Worm (Caenorhabditis elegans) whole organism, young adult: ENCODE results near the gene H06I04.6.

Experiments used
- C17E4.6 ChIP-seq: fragments of 200-800 bp; sonication (Bioruptor generic); IDR thresholded peaks from 2 replicates; pipeline ENCODE4 v1.3.6; 2022; ENCODE audit warnings: missing genetic modification reagents, missing genetic modification characterization, missing compliant biosample characterization
- F22D6.2 ChIP-seq: sonication (generic microtip); optimal IDR thresholded peaks from 2 replicates; lab custom pipeline; 2016; ENCODE audit warnings: mild to moderate bottlenecking, missing genetic modification characterization, missing compliant biosample characterization
- F33H1.4 ChIP-seq: fragments of 200-800 bp; sonication (Bioruptor generic); IDR thresholded peaks from 2 replicates; pipeline ENCODE4 v1.3.6; 2022; ENCODE audit warnings: missing genetic modification reagents, missing genetic modification characterization, missing compliant biosample characterization
- F37B4.10 ChIP-seq: fragments of 200-800 bp; sonication (Bioruptor generic); IDR thresholded peaks from 2 replicates; pipeline ENCODE4 v1.3.6; 2022; ENCODE audit warnings: missing genetic modification characterization, missing compliant biosample characterization
- F52B5.7 ChIP-seq: sonication (generic microtip); optimal IDR thresholded peaks from 2 replicates; lab custom pipeline; 2016; ENCODE audit warnings: mild to moderate bottlenecking, missing genetic modification characterization, missing compliant biosample characterization
- K11D2.4 ChIP-seq: fragments of 200-800 bp; sonication (Bioruptor generic); IDR thresholded peaks from 2 replicates; pipeline ENCODE4 v1.3.6; 2022; ENCODE audit warnings: missing genetic modification reagents, missing genetic modification characterization, missing compliant biosample characterization
- K12H6.12 ChIP-seq: fragments of 200-800 bp; sonication (Bioruptor generic); optimal IDR thresholded peaks from 2 replicates; lab custom pipeline; 2018; ENCODE audit warnings: mild to moderate bottlenecking, missing genetic modification characterization, missing compliant biosample characterization
- Y79H2A.3 ChIP-seq: fragments of 200-800 bp; sonication (Bioruptor generic); conservative IDR thresholded peaks from 2 replicates; pipeline ENCODE4 v1.3.6; 2022; ENCODE audit warnings: missing genetic modification reagents, missing genetic modification characterization, missing compliant biosample characterization
- akir-1 ChIP-seq: fragments of 200-800 bp; sonication (Bioruptor generic); optimal IDR thresholded peaks from 2 replicates; lab custom pipeline; 2018; ENCODE audit warnings: mild to moderate bottlenecking, missing genetic modification characterization, moderate library complexity, missing compliant biosample characterization
- aptf-3 ChIP-seq: fragments of 200-800 bp; sonication (Bioruptor generic); IDR thresholded peaks from 2 replicates; pipeline ENCODE4 v1.3.6; 2022; ENCODE audit warnings: missing genetic modification characterization, missing compliant biosample characterization
- attf-3 ChIP-seq: fragments of 200-800 bp; sonication (Bioruptor generic); conservative IDR thresholded peaks from 2 replicates; pipeline ENCODE4 v1.3.6; 2022; ENCODE audit warnings: missing genetic modification reagents, missing genetic modification characterization, missing compliant biosample characterization
- attf-6 ChIP-seq: fragments of 200-800 bp; sonication (Bioruptor generic); IDR thresholded peaks from 2 replicates; pipeline ENCODE4 v1.3.6; 2022; ENCODE audit warnings: missing genetic modification reagents, missing genetic modification characterization, missing compliant biosample characterization
- cebp-1 ChIP-seq, 2 experiments: fragments of 200-800 bp in 1 of 2; sonication (Bioruptor generic) in 1 of 2; sonication (generic microtip) in 1 of 2; IDR thresholded peaks in 1 of 2; optimal IDR thresholded peaks in 1 of 2; 2 replicates each; pipeline versions ENCODE4 v1.3.6 to Lab custom; 2017 to 2022; ENCODE audit warnings: missing compliant biosample characterization in 2 of 2, missing genetic modification characterization in 2 of 2, mild to moderate bottlenecking in 1 of 2, missing genetic modification reagents in 1 of 2, moderate library complexity in 1 of 2
- ceh-100 ChIP-seq: fragments of 200-800 bp; sonication (Bioruptor generic); IDR thresholded peaks from 2 replicates; pipeline ENCODE4 v1.3.6; 2022; ENCODE audit warnings: missing genetic modification reagents, missing genetic modification characterization, missing compliant biosample characterization
- ceh-40 ChIP-seq: fragments of 200-800 bp; sonication (Bioruptor generic); IDR thresholded peaks from 2 replicates; pipeline ENCODE4 v1.3.6; 2022; ENCODE audit warnings: missing genetic modification characterization, missing compliant biosample characterization
- ceh-58 ChIP-seq: fragments of 200-800 bp; sonication (Bioruptor generic); IDR thresholded peaks from 2 replicates; pipeline ENCODE4 v1.3.6; 2022; ENCODE audit warnings: missing genetic modification characterization, missing compliant biosample characterization
- ceh-79 ChIP-seq: sonication (generic microtip); optimal IDR thresholded peaks from 2 replicates; lab custom pipeline; 2017; ENCODE audit warnings: mild to moderate bottlenecking, missing genetic modification characterization, missing compliant biosample characterization
- efl-1 ChIP-seq: fragments of 150-350 bp; optimal IDR thresholded peaks from 2 replicates; lab custom pipeline; 2014; ENCODE audit warnings: missing biosample characterization, missing genetic modification reagents, missing genetic modification characterization
- ekl-4 ChIP-seq: fragments of 200-800 bp; sonication (Bioruptor generic); IDR thresholded peaks from 2 replicates; pipeline ENCODE4 v1.3.6; 2022; ENCODE audit warnings: missing genetic modification reagents, missing genetic modification characterization, missing compliant biosample characterization
- ets-4 ChIP-seq: fragments of 200-800 bp; sonication (Bioruptor generic); optimal IDR thresholded peaks from 2 replicates; lab custom pipeline; 2018; ENCODE audit warnings: mild to moderate bottlenecking, missing genetic modification characterization, missing compliant biosample characterization
- fkh-3 ChIP-seq: sonication (generic microtip); optimal IDR thresholded peaks from 2 replicates; lab custom pipeline; 2016; ENCODE audit warnings: mild to moderate bottlenecking, missing genetic modification characterization, missing compliant biosample characterization
- him-1 ChIP-seq: sonication (generic microtip); optimal IDR thresholded peaks from 2 replicates; lab custom pipeline; 2016; ENCODE audit warnings: missing genotype, missing genetic modification reagents, missing genetic modification characterization, missing compliant biosample characterization
- hlh-26 ChIP-seq: fragments of 200-800 bp; sonication (Bioruptor generic); conservative IDR thresholded peaks from 2 replicates; pipeline ENCODE4 v1.3.6; 2022; ENCODE audit warnings: missing genetic modification reagents, missing genetic modification characterization, missing compliant biosample characterization
- hmg-1.2 ChIP-seq: fragments of 200-800 bp; sonication (Bioruptor generic); IDR thresholded peaks from 2 replicates; pipeline ENCODE4 v1.3.6; 2022; ENCODE audit warnings: missing genetic modification reagents, missing genetic modification characterization, missing compliant biosample characterization
- lag-1 ChIP-seq: fragments of 200-800 bp; sonication (Bioruptor generic); IDR thresholded peaks from 2 replicates; pipeline ENCODE4 v1.3.6; 2022; ENCODE audit warnings: missing genetic modification reagents, missing genetic modification characterization, missing compliant biosample characterization
- lin-26 ChIP-seq: fragments of 200-800 bp; sonication (Bioruptor generic); IDR thresholded peaks from 2 replicates; pipeline ENCODE4 v1.3.6; 2022; ENCODE audit warnings: missing genetic modification reagents, missing genetic modification characterization, missing compliant biosample characterization
- lin-35 ChIP-seq, 3 experiments: fragments of 150-350 bp in 2 of 3; sonication (generic microtip) in 1 of 3; optimal IDR thresholded peaks; 2 replicates each; lab custom pipeline; 2014 to 2018; ENCODE audit warnings: missing biosample characterization in 3 of 3, missing genetic modification characterization in 3 of 3, missing genetic modification reagents in 3 of 3
- lin-40 ChIP-seq: sonication (generic microtip); optimal IDR thresholded peaks from 2 replicates; lab custom pipeline; 2016; ENCODE audit warnings: missing genetic modification characterization, mild to moderate bottlenecking, missing compliant biosample characterization, missing genotype, missing genetic modification reagents
- lsl-1 ChIP-seq: fragments of 200-800 bp; sonication (Bioruptor generic); optimal IDR thresholded peaks from 2 replicates; lab custom pipeline; 2018; ENCODE audit warnings: mild to moderate bottlenecking, missing genetic modification characterization, moderate library complexity, missing compliant biosample characterization
- lsy-27 ChIP-seq: sonication (generic microtip); optimal IDR thresholded peaks from 2 replicates; lab custom pipeline; 2017; ENCODE audit warnings: missing genetic modification characterization, mild to moderate bottlenecking, missing compliant biosample characterization, antibody characterized with exemption, missing genotype, borderline replicate concordance; ENCODE audit not compliant: insufficient read depth
- madf-10 ChIP-seq: sonication (generic microtip); optimal IDR thresholded peaks from 2 replicates; lab custom pipeline; 2016; ENCODE audit warnings: mild to moderate bottlenecking, missing genetic modification characterization, missing compliant biosample characterization
- madf-6 ChIP-seq: fragments of 200-800 bp; sonication (Bioruptor generic); IDR thresholded peaks from 2 replicates; pipeline ENCODE4 v1.3.6; 2022; ENCODE audit warnings: missing genetic modification reagents, missing genetic modification characterization, missing compliant biosample characterization
- nfya-2 ChIP-seq: fragments of 200-800 bp; sonication (Bioruptor generic); IDR thresholded peaks from 2 replicates; pipeline ENCODE4 v1.3.6; 2022; ENCODE audit warnings: missing genetic modification reagents, missing genetic modification characterization, missing compliant biosample characterization
- nfyb-1 ChIP-seq: fragments of 200-800 bp; sonication (Bioruptor generic); IDR thresholded peaks from 2 replicates; pipeline ENCODE4 v1.3.6; 2022; ENCODE audit warnings: missing genetic modification reagents, missing genetic modification characterization, missing compliant biosample characterization
- nhr-120 ChIP-seq: fragments of 200-800 bp; sonication (Bioruptor generic); IDR thresholded peaks from 2 replicates; pipeline ENCODE4 v1.3.6; 2022; ENCODE audit warnings: missing genetic modification characterization, missing compliant biosample characterization
- pbrm-1 ChIP-seq: fragments of 200-800 bp; sonication (Bioruptor generic); IDR thresholded peaks from 2 replicates; pipeline ENCODE4 v1.3.6; 2022; ENCODE audit warnings: missing genetic modification reagents, missing genetic modification characterization, missing compliant biosample characterization
- pha-4 ChIP-seq: fragments of 150-350 bp; sonication (generic microtip); optimal IDR thresholded peaks from 2 replicates; lab custom pipeline; 2014; ENCODE audit warnings: missing biosample characterization, missing genetic modification reagents, missing genetic modification characterization
- repo-1 ChIP-seq: sonication (generic microtip); optimal IDR thresholded peaks from 2 replicates; lab custom pipeline; 2017; ENCODE audit warnings: mild to moderate bottlenecking, missing genetic modification characterization, missing compliant biosample characterization
- sdz-38 ChIP-seq: sonication (generic microtip); optimal IDR thresholded peaks from 2 replicates; lab custom pipeline; 2016; ENCODE audit warnings: missing genotype, missing genetic modification characterization, missing compliant biosample characterization
- snpc-4 ChIP-seq, 5 experiments: fragments of 150-350 bp in 1 of 5; sonication (generic microtip) in 4 of 5; optimal IDR thresholded peaks; 2 replicates each; lab custom pipeline; 2014 to 2018; ENCODE audit warnings: missing genetic modification characterization in 5 of 5, missing biosample characterization in 3 of 5, antibody characterized with exemption in 2 of 5, mild to moderate bottlenecking in 2 of 5, missing compliant biosample characterization in 2 of 5, missing genotype in 2 of 5, moderate library complexity in 2 of 5, missing genetic modification reagents in 1 of 5
- tbp1 ChIP-seq: fragments of 200-800 bp; sonication (Bioruptor generic); optimal IDR thresholded peaks from 2 replicates; lab custom pipeline; 2018; ENCODE audit warnings: mild to moderate bottlenecking, missing genetic modification characterization, missing compliant biosample characterization
- tbx-9 ChIP-seq: sonication (generic microtip); optimal IDR thresholded peaks from 2 replicates; lab custom pipeline; 2016; ENCODE audit warnings: borderline replicate concordance, missing genetic modification characterization, inconsistent platforms, missing compliant biosample characterization
- unc-130 ChIP-seq: sonication (generic microtip); optimal IDR thresholded peaks from 2 replicates; lab custom pipeline; 2016; ENCODE audit warnings: missing genetic modification reagents, missing genetic modification characterization, missing compliant biosample characterization
- ztf-18 ChIP-seq: sonication (generic microtip); optimal IDR thresholded peaks from 2 replicates; lab custom pipeline; 2016; ENCODE audit warnings: missing genotype, mild to moderate bottlenecking, missing genetic modification characterization, missing compliant biosample characterization
- ztf-26 ChIP-seq: sonication (generic microtip); optimal IDR thresholded peaks from 2 replicates; lab custom pipeline; 2017; ENCODE audit warnings: missing genetic modification characterization, missing compliant biosample characterization

The H06I04.6 gene

ce11 chrIII:3107530-3107929 lies 43.4 kb upstream of the H06I04.6 start (continued):
- TF ChIP-seq ets-4 (GFP tag; lab: Kevin White, UChicago) (no peak), lsy-27 (tag; lab: Kevin White, UChicago) (no peak), K11D2.4 (GFP tag; lab: Robert Waterston, UW) (no peak), pha-4 (tag; lab: Kevin White, UChicago) (no peak), sdz-38 (no peak), efl-1 (GFP tag; lab: Kevin White, UChicago) (no peak), hlh-26 (GFP tag; lab: Robert Waterston, UW) (no peak), F33H1.4 (GFP tag; lab: Robert Waterston, UW) (peak; percentile 38; the same call in 1 of the 2 replicates), Y79H2A.3 (GFP tag; lab: Robert Waterston, UW) (no peak), lsl-1 (GFP tag; lab: Kevin White, UChicago) (peak; percentile 22), attf-6 (GFP tag; lab: Robert Waterston, UW) (no peak), madf-6 (GFP tag; lab: Robert Waterston, UW) (peak; percentile 23; the same call in 1 of the 2 replicates), repo-1 (tag; lab: Kevin White, UChicago) (no peak), unc-130 (GFP tag; lab: Kevin White, UChicago) (no peak), akir-1 (no peak), ceh-58 (GFP tag; lab: Robert Waterston, UW) (no peak), ztf-18 (no peak), madf-10 (no peak), lin-26 (GFP tag; lab: Robert Waterston, UW) (peak; percentile 49; the same call in 1 of the 2 replicates), nfyb-1 (GFP tag; lab: Robert Waterston, UW) (no peak), tbx-9 (tag; lab: Kevin White, UChicago) (no peak), F22D6.2 (tag; lab: Kevin White, UChicago) (no peak), ceh-100 (no peak), lag-1 (GFP tag; lab: Robert Waterston, UW) (no peak), nhr-120 (GFP tag; lab: Robert Waterston, UW) (no peak), C17E4.6 (GFP tag; lab: Robert Waterston, UW) (no peak), aptf-3 (no peak), nfya-2 (GFP tag; lab: Robert Waterston, UW) (no peak), tbp1 (GFP tag; lab: Kevin White, UChicago) (peak; percentile 85), snpc-4 (GFP tag; optimal IDR thresholded peaks at IDR 0.05; lab: Kevin White, UChicago) (no peak), snpc-4 (tag; optimal IDR thresholded peaks at IDR 0.05; lab: Kevin White, UChicago) (no peak), F52B5.7 (tag; lab: Kevin White, UChicago) (no peak), ceh-79 (tag; lab: Kevin White, UChicago) (no peak), F37B4.10 (no peak), lin-35 (GFP tag; optimal IDR thresholded peaks at IDR 0.05; lab: Kevin White, UChicago) (no peak), hmg-1.2 (GFP tag; lab: Robert Waterston, UW) (peak; percentile 20; the same call in 1 of the 2 replicates), attf-3 (GFP tag; lab: Robert Waterston, UW) (no peak), lin-40 (tag; lab: Kevin White, UChicago) (no peak), ekl-4 (GFP tag; lab: Robert Waterston, UW) (no peak), him-1 (tag; lab: Kevin White, UChicago) (peak; percentile 44), ceh-40 (GFP tag; lab: Robert Waterston, UW) (no peak), K12H6.12 (tag; lab: Kevin White, UChicago) (no peak), cebp-1 (GFP tag; IDR thresholded peaks at IDR 0.05; lab: Robert Waterston, UW) (no peak), cebp-1 (tag; optimal IDR thresholded peaks at IDR 0.05; lab: Kevin White, UChicago) (no peak), ztf-26 (no peak), fkh-3 (tag; lab: Kevin White, UChicago) (no peak), pbrm-1 (GFP tag; lab: Robert Waterston, UW) (no peak)
